Worm (Caenorhabditis elegans): ENCODE results near the gene F59B2.15.

DNA sequence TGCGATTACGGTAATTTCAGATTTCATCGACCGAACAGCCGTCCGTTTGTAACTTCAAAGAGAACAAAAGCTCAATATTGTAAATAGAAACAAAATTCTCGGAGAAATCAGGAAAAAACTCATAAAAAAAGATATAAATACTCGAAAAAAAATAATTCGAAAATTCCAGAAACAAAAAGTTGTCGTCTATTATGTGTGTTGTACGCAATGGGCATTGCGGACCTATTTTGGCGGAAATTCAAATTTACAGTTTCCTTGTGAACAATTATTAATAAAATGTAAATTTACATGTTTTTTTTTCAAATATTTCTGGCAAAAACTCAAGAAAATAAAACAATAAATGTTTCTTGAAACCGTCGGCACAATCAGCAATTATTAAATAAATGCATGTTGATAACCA is 17.0 kb downstream of the F59B2.15 start:
- TF ChIP-seq let-526 (GFP tag; IDR thresholded peaks at IDR 0.05), result no peak
- TF ChIP-seq snpc-4 (GFP tag; optimal IDR thresholded peaks at IDR 0.05), result no peak
- no peak for TF ChIP-seq snpc-4 (tag; optimal IDR thresholded peaks at IDR 0.05)
- TF ChIP-seq ztf-3 (GFP tag; optimal IDR thresholded peaks at IDR 0.05), result no peak
- no peak for TF ChIP-seq ama-1 (optimal IDR thresholded peaks at IDR 0.05)
- no peak for TF ChIP-seq ama-1 (GFP tag; optimal IDR thresholded peaks at IDR 0.05)
- no peak for TF ChIP-seq snpc-1.3 (tag; optimal IDR thresholded peaks at IDR 0.05; ENCODE audit: insufficient read depth)
- TF ChIP-seq him-1 (tag; optimal IDR thresholded peaks at IDR 0.05), result no peak

All from whole organism, young adult.